Fruit fly (Drosophila melanogaster): ENCODE results near the gene CG33995.
A peak's percentile ranks its signal among the peaks of the same experiment; 100 is the strongest.

The CG33995 gene

dm6 chr2L:5070797-5071579, 27.9 kb downstream of the CG33995 start, which contains the start of gene RpL37A (continued):
- TF ChIP-seq esg (GFP tag; conservative IDR thresholded peaks at IDR 0.05) (no peak), CG31388 (GFP tag; optimal IDR thresholded peaks at IDR 0.05) (no peak), D19A (tag; optimal IDR thresholded peaks at IDR 0.05) (peak; percentile 38), B-H1 (GFP tag; IDR thresholded peaks at IDR 0.05) (peak; percentile 54; the same call in 1 of the 3 replicates), nom (GFP tag; optimal IDR thresholded peaks at IDR 0.05) (peak; percentile 86), stc (GFP tag; IDR thresholded peaks at IDR 0.05) (peak; percentile 78), CG9876 (GFP tag; optimal IDR thresholded peaks at IDR 0.05) (peak; percentile 72), Dp (GFP tag; optimal IDR thresholded peaks at IDR 0.05) (peak; percentile 54), oc (tag; optimal IDR thresholded peaks at IDR 0.05) (no peak), CG18011 (GFP tag; optimal IDR thresholded peaks at IDR 0.05) (peak; percentile 31), CG14050 (GFP tag; IDR thresholded peaks at IDR 0.05) (peak; percentile 69; the same call in 2 of the 3 replicates), stwl (tag; optimal IDR thresholded peaks at IDR 0.05) (peak; percentile 79), br (optimal IDR thresholded peaks at IDR 0.05) (no peak), fd64A (GFP tag; optimal IDR thresholded peaks at IDR 0.05) (peak; percentile 76), Hmx (GFP tag; optimal IDR thresholded peaks at IDR 0.05) (peak; percentile 13), Hr78 (GFP tag; optimal IDR thresholded peaks at IDR 0.05) (peak in 1 of 2 experiments; percentile 29), Neu2 (GFP tag; optimal IDR thresholded peaks at IDR 0.05; ENCODE audit: borderline replicate concordance) (peak; percentile 17), Eip74EF (GFP tag; optimal IDR thresholded peaks at IDR 0.05) (peak in 1 of 2 experiments; percentile 77), nerfin-2 (GFP tag; IDR thresholded peaks at IDR 0.05; ENCODE audit: partially characterized antibody) (no peak), CG18476 (GFP tag; optimal IDR thresholded peaks at IDR 0.05) (peak; percentile 63), cato (GFP tag; optimal IDR thresholded peaks at IDR 0.05; ENCODE audit: borderline replicate concordance) (no peak), psq (GFP tag; optimal IDR thresholded peaks at IDR 0.05) (peak; percentile 30), Fer2 (tag; optimal IDR thresholded peaks at IDR 0.05) (peak; percentile 41), hbn (GFP tag; IDR thresholded peaks at IDR 0.05; ENCODE audit: partially characterized antibody) (peak; percentile 31; the same call in 1 of the 2 replicates), ro (GFP tag; IDR thresholded peaks at IDR 0.05) (no peak), ham (GFP tag; IDR thresholded peaks at IDR 0.05) (0 out of 2 replicates have a peak, but pooled peaks have one; percentile 21), Opbp (GFP tag; IDR thresholded peaks at IDR 0.05; ENCODE audit: partially characterized antibody) (peak; percentile 48; the same call in 1 of the 3 replicates), YL-1 (GFP tag; optimal IDR thresholded peaks at IDR 0.05) (peak; percentile 97), CG8290 (GFP tag; optimal IDR thresholded peaks at IDR 0.05) (peak; percentile 86), CG8290 (tag; optimal IDR thresholded peaks at IDR 0.05) (peak; percentile 81 to 89), jing (GFP tag; optimal IDR thresholded peaks at IDR 0.05) (no peak), E2f1 (GFP tag; IDR thresholded peaks at IDR 0.05) (peak; percentile 68), run (tag; optimal IDR thresholded peaks at IDR 0.05) (peak; percentile 56), CG6854 (GFP tag; optimal IDR thresholded peaks at IDR 0.05) (peak; percentile 84), dimm (GFP tag; IDR thresholded peaks at IDR 0.05) (no peak), ac (GFP tag; optimal IDR thresholded peaks at IDR 0.05) (peak; percentile 59), CG12236 (GFP tag; optimal IDR thresholded peaks at IDR 0.05) (peak; percentile 43), CG33213 (GFP tag; optimal IDR thresholded peaks at IDR 0.05) (peak; percentile 96), slou (GFP tag; optimal IDR thresholded peaks at IDR 0.05) (peak; percentile 79), rib (GFP tag; IDR thresholded peaks at IDR 0.05) (peak; percentile 62; the same call in 1 of the 2 replicates), CG14965 (GFP tag; optimal IDR thresholded peaks at IDR 0.05; ENCODE audit: borderline replicate concordance) (peak; percentile 68), Atf3 (GFP tag; optimal IDR thresholded peaks at IDR 0.05) (no peak), Scr (GFP tag; IDR thresholded peaks at IDR 0.05; ENCODE audit: partially characterized antibody) (peak; percentile 37; the same call in 1 of the 2 replicates), nau (GFP tag; optimal IDR thresholded peaks at IDR 0.05) (peak; percentile 87), eyg (GFP tag; optimal IDR thresholded peaks at IDR 0.05) (peak; percentile 83), CG32532 (GFP tag; IDR thresholded peaks at IDR 0.05) (peak; percentile 84), Hr3 (GFP tag; optimal IDR thresholded peaks at IDR 0.05) (peak; percentile 13), Taf1 (GFP tag; IDR thresholded peaks at IDR 0.05) (no peak)

Data from whole organism, embryonic.